Worm (Caenorhabditis elegans) whole organism, mixed stage, embryonic: ENCODE results near the gene C05B5.8.

ENCODE experiments used
- bed-3 ChIP-seq: fragments of 200-800 bp; sonication (Bioruptor generic); optimal IDR thresholded peaks from 3 replicates; lab custom pipeline; 2018; ENCODE audit warnings: mild to moderate bottlenecking, missing genetic modification characterization, moderate library complexity, missing compliant biosample characterization
- lsy-2 ChIP-seq: fragments of 150-350 bp; optimal IDR thresholded peaks from 2 replicates; lab custom pipeline; 2014; ENCODE audit warnings: missing biosample characterization, missing genetic modification characterization
- nhr-76 ChIP-seq: sonication (generic microtip); optimal IDR thresholded peaks from 2 replicates; lab custom pipeline; 2017; ENCODE audit warnings: missing biosample characterization, missing genetic modification characterization
- pha-4 ChIP-seq: fragments of 150-350 bp; optimal IDR thresholded peaks from 2 replicates; lab custom pipeline; 2018; ENCODE audit warnings: missing biosample characterization, missing genetic modification reagents, missing genetic modification characterization
- tbx-8 ChIP-seq: fragments of 200-800 bp; sonication (Bioruptor generic); optimal IDR thresholded peaks from 2 replicates; lab custom pipeline; 2018; ENCODE audit warnings: mild to moderate bottlenecking, missing genetic modification characterization, moderate library complexity, missing compliant biosample characterization
- unc-39 ChIP-seq: fragments of 150-350 bp; optimal IDR thresholded peaks from 2 replicates; lab custom pipeline; 2014; ENCODE audit warnings: missing biosample characterization, missing genetic modification characterization
- zip-8 ChIP-seq: fragments of 150-350 bp; optimal IDR thresholded peaks from 2 replicates; lab custom pipeline; 2014; ENCODE audit warnings: missing biosample characterization, missing genetic modification characterization

- TF ChIP-seq lsy-2 (tag; lab: Kevin White, UChicago) (no peak), nhr-76 (tag; lab: Kevin White, UChicago) (no peak), unc-39 (no peak), pha-4 (tag; lab: Kevin White, UChicago) (no peak), zip-8 (tag; lab: Kevin White, UChicago) (no peak), bed-3 (GFP tag; lab: Kevin White, UChicago) (no peak), tbx-8 (no peak)
These were observed 27.3 kb upstream of the C05B5.8 start, which contains the start of gene M04D8.8 for ce11 chrIII:10033881-10034280.
